Fruit fly (Drosophila melanogaster) whole organism, pupa: ENCODE measurements around the gene run.

Experiments
- CG10348 ChIP-seq: fragments of 200-800 bp; sonication (Bioruptor generic); IDR thresholded peaks from 2 replicates; pipeline ENCODE4 v1.3.6; 2022; ENCODE audit warnings: missing biosample characterization, missing genetic modification characterization
- CG12605 ChIP-seq: fragments of 200-800 bp; sonication (Bioruptor generic); IDR thresholded peaks from 2 replicates; pipeline ENCODE4 v1.3.6; 2022; ENCODE audit warnings: missing biosample characterization, missing genetic modification characterization
- CG13204 ChIP-seq: fragments of 200-800 bp; sonication (Bioruptor generic); optimal IDR thresholded peaks from 2 replicates; lab custom pipeline; 2018; ENCODE audit warnings: missing biosample characterization, mild to moderate bottlenecking, missing genetic modification characterization, moderate library complexity
- CG14655 ChIP-seq: fragments of 200-800 bp; sonication (Bioruptor generic); optimal IDR thresholded peaks from 3 replicates; lab custom pipeline; 2017; ENCODE audit warnings: mild to moderate bottlenecking, missing biosample characterization, missing genetic modification reagents, missing genetic modification characterization
- CG15710 ChIP-seq: fragments of 200-800 bp; sonication (Bioruptor generic); optimal IDR thresholded peaks from 2 replicates; lab custom pipeline; 2018; ENCODE audit warnings: missing biosample characterization, mild to moderate bottlenecking, missing genetic modification characterization, moderate library complexity
- CG17806 ChIP-seq: fragments of 200-800 bp; sonication (Bioruptor generic); optimal IDR thresholded peaks from 2 replicates; lab custom pipeline; 2018; ENCODE audit warnings: missing biosample characterization, mild to moderate bottlenecking, missing genetic modification characterization, moderate library complexity
- CG32121 ChIP-seq: fragments of 200-800 bp; sonication (Bioruptor generic); IDR thresholded peaks from 2 replicates; pipeline ENCODE4 v1.3.6; 2022; ENCODE audit warnings: missing biosample characterization, missing genetic modification characterization
- CG34367 ChIP-seq: fragments of 200-800 bp; sonication (Bioruptor generic); optimal IDR thresholded peaks from 2 replicates; lab custom pipeline; 2018; ENCODE audit warnings: missing biosample characterization, mild to moderate bottlenecking, missing genetic modification characterization
- CG4496 ChIP-seq: fragments of 200-800 bp; sonication (Bioruptor generic); IDR thresholded peaks from 3 replicates; pipeline ENCODE4 v1.3.6; 2022; ENCODE audit warnings: missing biosample characterization, missing genetic modification characterization
- CG8159 ChIP-seq: fragments of 200-800 bp; sonication (Bioruptor generic); optimal IDR thresholded peaks from 3 replicates; lab custom pipeline; 2018; ENCODE audit warnings: missing biosample characterization, mild to moderate bottlenecking, missing genetic modification characterization, moderate library complexity
- CG8301 ChIP-seq: fragments of 200-800 bp; sonication (Bioruptor generic); optimal IDR thresholded peaks from 2 replicates; lab custom pipeline; 2018; ENCODE audit warnings: missing biosample characterization, mild to moderate bottlenecking, missing genetic modification characterization
- CG9948 ChIP-seq: fragments of 200-800 bp; sonication (Bioruptor generic); optimal IDR thresholded peaks from 2 replicates; lab custom pipeline; 2018; ENCODE audit warnings: missing biosample characterization, mild to moderate bottlenecking, missing genetic modification characterization, moderate library complexity
- D1 ChIP-seq: fragments of 200-800 bp; sonication (Bioruptor generic); optimal IDR thresholded peaks from 2 replicates; lab custom pipeline; 2018; ENCODE audit warnings: missing biosample characterization, mild to moderate bottlenecking, missing genetic modification characterization, moderate library complexity
- EcR ChIP-seq: fragments of 200-800 bp; sonication (Bioruptor generic); optimal IDR thresholded peaks from 3 replicates; lab custom pipeline; 2019; ENCODE audit warnings: missing biosample characterization, missing genetic modification characterization, mild to moderate bottlenecking, moderate library complexity, missing genetic modification reagents
- Ets98B ChIP-seq: fragments of 200-800 bp; sonication (Bioruptor generic); IDR thresholded peaks from 2 replicates; pipeline ENCODE4 v1.3.6; 2022; ENCODE audit warnings: missing biosample characterization, missing genetic modification characterization
- Pif1A ChIP-seq: fragments of 200-800 bp; sonication (Bioruptor generic); optimal IDR thresholded peaks from 3 replicates; lab custom pipeline; 2016; ENCODE audit warnings: missing biosample characterization, missing genetic modification characterization
- Pif1B ChIP-seq: fragments of 200-800 bp; sonication (Bioruptor generic); optimal IDR thresholded peaks from 3 replicates; lab custom pipeline; 2016; ENCODE audit warnings: missing biosample characterization, missing genetic modification characterization
- Snoo ChIP-seq: fragments of 200-800 bp; sonication (Bioruptor generic); optimal IDR thresholded peaks from 3 replicates; lab custom pipeline; 2017; ENCODE audit warnings: missing biosample characterization, mild to moderate bottlenecking, missing genetic modification characterization, inconsistent platforms
- fd96Ca ChIP-seq: fragments of 200-800 bp; sonication (Bioruptor generic); IDR thresholded peaks from 3 replicates; pipeline ENCODE4 v1.3.6; 2022; ENCODE audit warnings: missing biosample characterization, missing genetic modification characterization
- gl ChIP-seq: fragments of 200-800 bp; sonication (Bioruptor generic); optimal IDR thresholded peaks from 2 replicates; lab custom pipeline; 2018; ENCODE audit warnings: missing biosample characterization, mild to moderate bottlenecking, missing genetic modification characterization
- rn ChIP-seq: fragments of 200-800 bp; sonication (Bioruptor generic); IDR thresholded peaks from 2 replicates; pipeline ENCODE4 v1.3.6; 2022; ENCODE audit warnings: missing biosample characterization, missing genetic modification characterization

run gene

dm6 chrX:20690454-20690853 is at the start of gene run:
run (plus strand) TSS chrX:20690670.
- TF ChIP-seq Ets98B (GFP tag; lab: Robert Waterston, UW) (no peak), Snoo (tag; lab: Kevin White, UChicago) (no peak), gl (no peak), D1 (no peak), CG17806 (no peak), CG34367 (tag; lab: Kevin White, UChicago) (no peak), CG10348 (GFP tag; lab: Robert Waterston, UW) (no peak), CG9948 (no peak), fd96Ca (GFP tag; lab: Robert Waterston, UW) (no peak), CG15710 (tag; lab: Kevin White, UChicago) (no peak), rn (GFP tag; lab: Robert Waterston, UW) (no peak), CG8301 (tag; lab: Kevin White, UChicago) (no peak), CG13204 (GFP tag; lab: Kevin White, UChicago) (no peak), CG8159 (tag; lab: Kevin White, UChicago) (no peak), CG32121 (no peak), CG4496 (GFP tag; lab: Robert Waterston, UW) (no peak), EcR (GFP tag; lab: Kevin White, UChicago) (no peak), Pif1B (GFP tag; lab: Kevin White, UChicago) (no peak), CG12605 (GFP tag; lab: Robert Waterston, UW) (no peak), Pif1A (GFP tag; lab: Kevin White, UChicago) (no peak)

- TF ChIP-seq CG8301 (tag; lab: Kevin White, UChicago) (no peak), CG17806 (no peak), CG8159 (tag; lab: Kevin White, UChicago) (no peak), D1 (no peak), CG13204 (GFP tag; lab: Kevin White, UChicago) (no peak), Pif1B (GFP tag; lab: Kevin White, UChicago) (no peak), CG9948 (no peak), CG32121 (no peak), Pif1A (GFP tag; lab: Kevin White, UChicago) (no peak), EcR (GFP tag; lab: Kevin White, UChicago) (no peak)
These were observed 47.1 kb upstream of the run start for dm6 chrX:20643385-20643784.

dm6 chrX:20643964-20644363 is 46.5 kb upstream of the run start:
- TF ChIP-seq D1 (no peak), CG14655 (GFP tag; lab: Kevin White, UChicago) (no peak), Snoo (tag; lab: Kevin White, UChicago) (no peak), EcR (GFP tag; lab: Kevin White, UChicago) (no peak), CG17806 (no peak), CG15710 (tag; lab: Kevin White, UChicago) (no peak), Ets98B (GFP tag; lab: Robert Waterston, UW) (no peak), rn (GFP tag; lab: Robert Waterston, UW) (no peak), CG12605 (GFP tag; lab: Robert Waterston, UW) (no peak), fd96Ca (GFP tag; lab: Robert Waterston, UW) (no peak), CG34367 (tag; lab: Kevin White, UChicago) (no peak), CG10348 (GFP tag; lab: Robert Waterston, UW) (no peak), Pif1B (GFP tag; lab: Kevin White, UChicago) (no peak), CG8159 (tag; lab: Kevin White, UChicago) (no peak), CG9948 (no peak)
- TF ChIP-seq, all 21 proteins: peak for 0

dm6 chrX:20646223-20646622 is 44.2 kb upstream of the run start:
- TF ChIP-seq CG8301 (tag; lab: Kevin White, UChicago) (no peak), CG10348 (GFP tag; lab: Robert Waterston, UW) (no peak), Pif1A (GFP tag; lab: Kevin White, UChicago) (no peak), fd96Ca (GFP tag; lab: Robert Waterston, UW) (no peak), CG9948 (no peak), CG32121 (no peak), Ets98B (GFP tag; lab: Robert Waterston, UW) (no peak), gl (no peak), EcR (GFP tag; lab: Kevin White, UChicago) (no peak), rn (GFP tag; lab: Robert Waterston, UW) (no peak), CG14655 (GFP tag; lab: Kevin White, UChicago) (no peak), CG8159 (tag; lab: Kevin White, UChicago) (no peak), Snoo (tag; lab: Kevin White, UChicago) (no peak)

- TF ChIP-seq EcR (GFP tag; lab: Kevin White, UChicago) (no peak), rn (GFP tag; lab: Robert Waterston, UW) (no peak), fd96Ca (GFP tag; lab: Robert Waterston, UW) (no peak), Pif1A (GFP tag; lab: Kevin White, UChicago) (no peak), gl (no peak), CG12605 (GFP tag; lab: Robert Waterston, UW) (no peak), CG32121 (no peak), CG34367 (tag; lab: Kevin White, UChicago) (no peak), CG15710 (tag; lab: Kevin White, UChicago) (no peak), CG17806 (no peak), CG14655 (GFP tag; lab: Kevin White, UChicago) (no peak), Snoo (tag; lab: Kevin White, UChicago) (no peak), CG8159 (tag; lab: Kevin White, UChicago) (no peak), CG13204 (GFP tag; lab: Kevin White, UChicago) (no peak), Ets98B (GFP tag; lab: Robert Waterston, UW) (no peak), CG9948 (no peak), D1 (no peak), CG8301 (tag; lab: Kevin White, UChicago) (no peak), Pif1B (GFP tag; lab: Kevin White, UChicago) (no peak), CG4496 (GFP tag; lab: Robert Waterston, UW) (no peak)
These were observed 38.1 kb upstream of the run start for dm6 chrX:20652353-20652752.
